Worm (Caenorhabditis elegans) whole organism, L4 larva: ENCODE data around the gene pgl-2.

ENCODE experiments used
- F10B5.3 ChIP-seq: sonication (generic microtip); optimal IDR thresholded peaks from 2 replicates; lab custom pipeline; 2016; ENCODE audit warnings: mild to moderate bottlenecking, missing genetic modification characterization, missing compliant biosample characterization
- F26F4.8 ChIP-seq: fragments of 200-800 bp; sonication (Bioruptor generic); conservative IDR thresholded peaks from 2 replicates; pipeline ENCODE4 v1.3.6; 2022; ENCODE audit warnings: missing genetic modification characterization, missing compliant biosample characterization
- T20F7.1 ChIP-seq: fragments of 200-800 bp; sonication (Bioruptor generic); optimal IDR thresholded peaks from 2 replicates; lab custom pipeline; 2018; ENCODE audit warnings: mild to moderate bottlenecking, missing genetic modification characterization, missing compliant biosample characterization
- Y48G9A.11 ChIP-seq: fragments of 200-800 bp; sonication (Bioruptor generic); IDR thresholded peaks from 2 replicates; pipeline ENCODE4 v1.3.6; 2022; ENCODE audit warnings: missing genetic modification reagents, missing genetic modification characterization, missing compliant biosample characterization
- ZK337.2 ChIP-seq: fragments of 200-800 bp; sonication (Bioruptor generic); IDR thresholded peaks from 2 replicates; pipeline ENCODE4 v1.3.6; 2022; ENCODE audit warnings: missing genetic modification reagents, missing genetic modification characterization, missing compliant biosample characterization
- aha-1 ChIP-seq: fragments of 150-350 bp; peaks from one replicate; lab custom pipeline; 2014; ENCODE audit warnings: missing biosample characterization, missing genetic modification characterization
- ceh-28 ChIP-seq: fragments of 150-350 bp; optimal IDR thresholded peaks from 2 replicates; lab custom pipeline; 2014; ENCODE audit warnings: missing biosample characterization, missing genetic modification reagents, missing genetic modification characterization
- ceh-32 ChIP-seq: sonication (generic microtip); optimal IDR thresholded peaks from 2 replicates; lab custom pipeline; 2016; ENCODE audit warnings: mild to moderate bottlenecking, missing genetic modification characterization, missing compliant biosample characterization; ENCODE audit not compliant: poor library complexity
- ces-1 ChIP-seq: fragments of 150-350 bp; sonication (generic microtip); optimal IDR thresholded peaks from 4 replicates; lab custom pipeline; 2014; ENCODE audit warnings: missing biosample characterization, missing genetic modification reagents, missing genetic modification characterization
- cey-2 ChIP-seq: sonication (generic microtip); optimal IDR thresholded peaks from 3 replicates; lab custom pipeline; 2017; ENCODE audit warnings: missing genetic modification characterization, mild to moderate bottlenecking, missing compliant biosample characterization, antibody characterized with exemption, borderline replicate concordance; ENCODE audit not compliant: insufficient read depth
- ctbp-1 ChIP-seq: fragments of 200-800 bp; sonication (Bioruptor generic); IDR thresholded peaks from 2 replicates; pipeline ENCODE4 v1.3.6; 2022; ENCODE audit warnings: missing genetic modification reagents, missing genetic modification characterization, missing compliant biosample characterization
- daf-12 ChIP-seq: fragments of 150-350 bp; optimal IDR thresholded peaks from 2 replicates; lab custom pipeline; 2014; ENCODE audit warnings: missing biosample characterization, missing genetic modification reagents, missing genetic modification characterization
- daf-16 ChIP-seq, 3 experiments: sonication (generic microtip); optimal IDR thresholded peaks; 2 replicates each; lab custom pipeline; 2016 to 2017; ENCODE audit warnings: missing genetic modification characterization in 3 of 3, missing genetic modification reagents in 3 of 3, mild to moderate bottlenecking in 2 of 3, missing compliant biosample characterization in 2 of 3, missing biosample characterization in 1 of 3, moderate library complexity in 1 of 3
- daf-8 ChIP-seq: fragments of 200-800 bp; sonication (Bioruptor generic); IDR thresholded peaks from 2 replicates; pipeline ENCODE4 v1.3.6; 2022; ENCODE audit warnings: missing genetic modification characterization, missing compliant biosample characterization
- dmd-8 ChIP-seq: fragments of 200-800 bp; sonication (Bioruptor generic); IDR thresholded peaks from 2 replicates; pipeline ENCODE4 v1.3.6; 2022; ENCODE audit warnings: missing genetic modification characterization, missing compliant biosample characterization
- dmd-9 ChIP-seq: fragments of 200-800 bp; sonication (Bioruptor generic); IDR thresholded peaks from 2 replicates; pipeline ENCODE4 v1.3.6; 2022; ENCODE audit warnings: missing genetic modification reagents, missing genetic modification characterization, missing compliant biosample characterization
- duxl-1 ChIP-seq: sonication (generic microtip); optimal IDR thresholded peaks from 2 replicates; lab custom pipeline; 2016; ENCODE audit warnings: mild to moderate bottlenecking, missing genetic modification characterization, moderate library complexity, missing compliant biosample characterization; ENCODE audit not compliant: poor library complexity
- egl-27 ChIP-seq: sonication (generic microtip); optimal IDR thresholded peaks from 3 replicates; lab custom pipeline; 2017; ENCODE audit warnings: missing biosample characterization, missing genetic modification reagents, missing genetic modification characterization
- egl-43 ChIP-seq: fragments of 200-800 bp; sonication (Bioruptor generic); IDR thresholded peaks from 2 replicates; pipeline ENCODE4 v1.3.6; 2022; ENCODE audit warnings: missing genetic modification reagents, missing genetic modification characterization, missing compliant biosample characterization
- fkh-10 ChIP-seq: fragments of 150-350 bp; optimal IDR thresholded peaks from 2 replicates; lab custom pipeline; 2014; ENCODE audit warnings: missing biosample characterization, missing genetic modification reagents, missing genetic modification characterization
- fos-1 ChIP-seq: fragments of 150-350 bp; optimal IDR thresholded peaks from 2 replicates; lab custom pipeline; 2014; ENCODE audit warnings: missing biosample characterization, missing genetic modification characterization
- gei-8 ChIP-seq: fragments of 200-800 bp; sonication (Bioruptor generic); optimal IDR thresholded peaks from 2 replicates; lab custom pipeline; 2018; ENCODE audit warnings: mild to moderate bottlenecking, missing genetic modification characterization, missing compliant biosample characterization
- hlh-30 ChIP-seq: sonication (generic microtip); optimal IDR thresholded peaks from 2 replicates; lab custom pipeline; 2017; ENCODE audit warnings: antibody characterized with exemption, mild to moderate bottlenecking, missing genetic modification characterization, missing compliant biosample characterization; ENCODE audit not compliant: insufficient read depth
- hmg-1.1 ChIP-seq: fragments of 200-800 bp; sonication (Bioruptor generic); IDR thresholded peaks from 2 replicates; pipeline ENCODE4 v1.3.6; 2022; ENCODE audit warnings: missing genetic modification reagents, missing genetic modification characterization, missing compliant biosample characterization
- lim-7 ChIP-seq: fragments of 200-800 bp; sonication (Bioruptor generic); IDR thresholded peaks from 2 replicates; pipeline ENCODE4 v1.3.6; 2022; ENCODE audit warnings: missing genetic modification characterization, missing compliant biosample characterization
- lin-1 ChIP-seq: fragments of 200-800 bp; sonication (Bioruptor generic); IDR thresholded peaks from 2 replicates; pipeline ENCODE4 v1.3.6; 2022; ENCODE audit warnings: missing genetic modification reagents, missing genetic modification characterization, missing compliant biosample characterization
- lin-13 ChIP-seq: fragments of 150-350 bp; optimal IDR thresholded peaks from 2 replicates; lab custom pipeline; 2014; ENCODE audit warnings: missing biosample characterization, missing genetic modification reagents, missing genetic modification characterization
- lin-15B ChIP-seq: fragments of 150-350 bp; sonication (generic microtip); optimal IDR thresholded peaks from 3 replicates; lab custom pipeline; 2014; ENCODE audit warnings: missing biosample characterization, missing genetic modification characterization
- lin-29 ChIP-seq: fragments of 200-800 bp; sonication (Bioruptor generic); IDR thresholded peaks from 2 replicates; pipeline ENCODE4 v1.3.6; 2022; ENCODE audit warnings: missing genetic modification reagents, missing genetic modification characterization, missing compliant biosample characterization
- lin-38 ChIP-seq: fragments of 200-800 bp; sonication (Bioruptor generic); IDR thresholded peaks from 2 replicates; pipeline ENCODE4 v1.3.6; 2022; ENCODE audit warnings: missing genetic modification reagents, missing genetic modification characterization, missing compliant biosample characterization
- lsy-2 ChIP-seq, 2 experiments: fragments of 150-350 bp in 1 of 2; sonication (generic microtip) in 1 of 2; optimal IDR thresholded peaks; 2 replicates each; lab custom pipeline; 2014 to 2017; ENCODE audit warnings: missing biosample characterization in 2 of 2, missing genetic modification characterization in 2 of 2
- madf-9 ChIP-seq: fragments of 200-800 bp; sonication (Bioruptor generic); conservative IDR thresholded peaks from 2 replicates; pipeline ENCODE4 v1.3.6; 2022; ENCODE audit warnings: missing genetic modification reagents, missing genetic modification characterization, missing compliant biosample characterization
- mdl-1 ChIP-seq, 2 experiments: fragments of 150-350 bp in 1 of 2; sonication (generic microtip) in 1 of 2; optimal IDR thresholded peaks; 2 replicates each; lab custom pipeline; 2014 to 2017; ENCODE audit warnings: missing biosample characterization in 2 of 2, missing genetic modification characterization in 2 of 2
- mep-1 ChIP-seq: fragments of 150-350 bp; sonication (generic microtip); optimal IDR thresholded peaks from 3 replicates; lab custom pipeline; 2014; ENCODE audit warnings: missing biosample characterization, missing genetic modification characterization
- mxl-2 ChIP-seq: fragments of 200-800 bp; sonication (Bioruptor generic); conservative IDR thresholded peaks from 2 replicates; pipeline ENCODE4 v1.3.6; 2022; ENCODE audit warnings: missing genetic modification reagents, missing genetic modification characterization, missing compliant biosample characterization
- nhr-10 ChIP-seq: fragments of 150-350 bp; optimal IDR thresholded peaks from 2 replicates; lab custom pipeline; 2014; ENCODE audit warnings: missing biosample characterization, missing genetic modification characterization
- nhr-111 ChIP-seq: fragments of 200-800 bp; sonication (Bioruptor generic); optimal IDR thresholded peaks from 2 replicates; lab custom pipeline; 2018; ENCODE audit warnings: mild to moderate bottlenecking, missing genetic modification characterization, missing compliant biosample characterization
- nhr-237 ChIP-seq: sonication (generic microtip); optimal IDR thresholded peaks from 2 replicates; lab custom pipeline; 2017; ENCODE audit warnings: missing biosample characterization, missing genetic modification characterization
- nhr-25 ChIP-seq: sonication (generic microtip); optimal IDR thresholded peaks from 2 replicates; lab custom pipeline; 2017; ENCODE audit warnings: missing genetic modification characterization, mild to moderate bottlenecking, missing compliant biosample characterization, antibody characterized with exemption, moderate library complexity, borderline replicate concordance; ENCODE audit not compliant: insufficient read depth
- nhr-28 ChIP-seq: fragments of 150-350 bp; optimal IDR thresholded peaks from 2 replicates; lab custom pipeline; 2014; ENCODE audit warnings: missing biosample characterization, missing genetic modification characterization
- rbr-2 ChIP-seq: sonication (generic microtip); optimal IDR thresholded peaks from 2 replicates; lab custom pipeline; 2016; ENCODE audit warnings: missing genotype, missing genetic modification characterization, missing compliant biosample characterization
- set-16 ChIP-seq: fragments of 200-800 bp; sonication (Bioruptor generic); IDR thresholded peaks from 2 replicates; pipeline ENCODE4 v1.3.6; 2022; ENCODE audit warnings: missing genetic modification reagents, missing genetic modification characterization, missing compliant biosample characterization
- skn-1 ChIP-seq: fragments of 150-350 bp; optimal IDR thresholded peaks from 2 replicates; lab custom pipeline; 2014; ENCODE audit warnings: missing biosample characterization, missing genetic modification characterization
- snpc-4 ChIP-seq: fragments of 150-350 bp; optimal IDR thresholded peaks from 2 replicates; lab custom pipeline; 2014; ENCODE audit warnings: missing biosample characterization, missing genetic modification characterization
- spr-1 ChIP-seq: sonication (generic microtip); optimal IDR thresholded peaks from 2 replicates; lab custom pipeline; 2016; ENCODE audit warnings: mild to moderate bottlenecking, missing genetic modification characterization, missing compliant biosample characterization
- tag-97 ChIP-seq: fragments of 200-800 bp; sonication (Bioruptor generic); IDR thresholded peaks from 2 replicates; pipeline ENCODE4 v1.3.6; 2022; ENCODE audit warnings: missing genetic modification characterization, missing compliant biosample characterization
- unc-130 ChIP-seq: sonication (generic microtip); optimal IDR thresholded peaks from 2 replicates; lab custom pipeline; 2016; ENCODE audit warnings: missing genetic modification reagents, missing genetic modification characterization, missing compliant biosample characterization
- zag-1 ChIP-seq: fragments of 150-350 bp; optimal IDR thresholded peaks from 2 replicates; lab custom pipeline; 2014; ENCODE audit warnings: missing biosample characterization, missing genetic modification characterization
- zip-11 ChIP-seq: fragments of 200-800 bp; sonication (Bioruptor generic); IDR thresholded peaks from 2 replicates; pipeline ENCODE4 v1.3.6; 2022; ENCODE audit warnings: missing genetic modification characterization, missing compliant biosample characterization
- zip-2 ChIP-seq: fragments of 150-350 bp; optimal IDR thresholded peaks from 2 replicates; lab custom pipeline; 2014; ENCODE audit warnings: missing biosample characterization, missing genetic modification characterization
- ztf-7 ChIP-seq: fragments of 150-350 bp; optimal IDR thresholded peaks from 2 replicates; lab custom pipeline; 2014; ENCODE audit warnings: missing biosample characterization, missing genetic modification characterization

pgl-2 gene

DNA sequence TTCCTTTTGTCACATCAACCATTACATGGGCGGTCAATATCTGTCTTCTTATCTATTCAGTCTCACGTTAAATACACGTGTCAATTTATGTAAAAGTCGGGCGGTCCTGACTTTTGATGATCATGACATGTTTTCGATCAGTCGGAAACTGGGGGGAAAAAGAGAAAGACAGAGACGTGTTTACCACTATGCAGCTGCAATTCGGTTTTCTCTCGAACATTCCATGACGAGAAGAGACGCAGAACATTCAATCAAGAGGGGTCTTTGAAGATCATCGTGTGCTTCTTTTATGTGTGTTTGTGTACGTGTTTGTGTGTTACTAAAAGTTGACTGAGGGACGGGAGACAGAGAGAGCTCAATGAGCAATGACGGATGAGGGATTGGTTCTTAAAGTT lies 16.9 kb downstream of the pgl-2 start (continued):
- TF ChIP-seq zag-1 (tag; lab: Kevin White, UChicago) (no peak), gei-8 (GFP tag; lab: Kevin White, UChicago) (peak; percentile 84), nhr-237 (tag; lab: Kevin White, UChicago) (no peak), fos-1 (tag; lab: Kevin White, UChicago) (no peak), lsy-2 (tag; optimal IDR thresholded peaks at IDR 0.05; lab: Kevin White, UChicago) (peak; percentile 74 to 87), daf-8 (GFP tag; lab: Robert Waterston, UW) (no peak), dmd-8 (GFP tag; lab: Robert Waterston, UW) (no peak), Y48G9A.11 (GFP tag; lab: Robert Waterston, UW) (no peak), daf-12 (tag; lab: Kevin White, UChicago) (no peak), ctbp-1 (GFP tag; lab: Robert Waterston, UW) (peak; percentile 71), ceh-32 (tag; lab: Kevin White, UChicago) (no peak), lin-29 (GFP tag; lab: Robert Waterston, UW) (no peak), lim-7 (GFP tag; lab: Robert Waterston, UW) (0 out of 2 replicates have a peak, but pooled peaks have one; percentile 6), mdl-1 (tag; optimal IDR thresholded peaks at IDR 0.05; lab: Kevin White, UChicago) (peak; percentile 66 to 97), snpc-4 (tag; lab: Kevin White, UChicago) (no peak), zip-11 (no peak), egl-43 (GFP tag; lab: Robert Waterston, UW) (no peak), daf-16 (GFP tag; optimal IDR thresholded peaks at IDR 0.05; lab: Kevin White, UChicago) (peak; percentile 97 to 99), daf-16 (tag; optimal IDR thresholded peaks at IDR 0.05; lab: Kevin White, UChicago) (peak; percentile 99), nhr-25 (tag; lab: Kevin White, UChicago) (peak; percentile 72), lin-15B (tag; lab: Kevin White, UChicago) (no peak), hlh-30 (peak; percentile 96), nhr-10 (tag; lab: Kevin White, UChicago) (peak; percentile 80), ceh-28 (tag; lab: Kevin White, UChicago) (peak; percentile 32), nhr-111 (GFP tag; lab: Kevin White, UChicago) (no peak), cey-2 (peak; percentile 90), spr-1 (tag; lab: Kevin White, UChicago) (peak; percentile 72), madf-9 (peak; percentile 44), ces-1 (GFP tag; lab: Kevin White, UChicago) (no peak), T20F7.1 (peak; percentile 82), mxl-2 (GFP tag; lab: Robert Waterston, UW) (peak; percentile 93), nhr-28 (tag; lab: Kevin White, UChicago) (peak; percentile 89), duxl-1 (no peak), tag-97 (GFP tag; lab: Robert Waterston, UW) (no peak), egl-27 (peak; percentile 68), set-16 (GFP tag; lab: Robert Waterston, UW) (peak; percentile 23; the same call in 1 of the 2 replicates), lin-13 (GFP tag; lab: Kevin White, UChicago) (peak; percentile 74), mep-1 (tag; lab: Kevin White, UChicago) (peak; percentile 90), lin-38 (GFP tag; lab: Robert Waterston, UW) (peak; percentile 49), skn-1 (tag; lab: Kevin White, UChicago) (peak; percentile 53), rbr-2 (peak; percentile 90), hmg-1.1 (peak; percentile 78), fkh-10 (no peak), lin-1 (GFP tag; lab: Robert Waterston, UW) (peak; percentile 89), aha-1 (tag; lab: Kevin White, UChicago) (peak; percentile 70), unc-130 (no peak), ztf-7 (tag; lab: Kevin White, UChicago) (peak; percentile 72), dmd-9 (GFP tag; lab: Robert Waterston, UW) (no peak), F10B5.3 (tag; lab: Kevin White, UChicago) (no peak), zip-2 (tag; lab: Kevin White, UChicago) (peak; percentile 71), ZK337.2 (GFP tag; lab: Robert Waterston, UW) (no peak), F26F4.8 (GFP tag; lab: Robert Waterston, UW) (no peak)
